Worm (Caenorhabditis elegans) whole organism, midembryonic: ENCODE data around the gene cky-1.

Experiments used
- T22C8.4 ChIP-seq: fragments of 200-800 bp; sonication (Bioruptor generic); IDR thresholded peaks from 2 replicates; pipeline ENCODE4 v1.3.6; 2022; ENCODE audit warnings: missing genetic modification characterization, missing compliant biosample characterization
- cog-1 ChIP-seq: sonication (generic microtip); optimal IDR thresholded peaks from 2 replicates; lab custom pipeline; 2016; ENCODE audit warnings: missing genetic modification characterization, missing compliant biosample characterization
- flt-1 ChIP-seq: fragments of 200-800 bp; sonication (Bioruptor generic); IDR thresholded peaks from 2 replicates; pipeline ENCODE4 v1.3.6; 2022; ENCODE audit warnings: missing genetic modification characterization, missing compliant biosample characterization
- klf-2 ChIP-seq: fragments of 200-800 bp; sonication (Bioruptor generic); conservative IDR thresholded peaks from 2 replicates; pipeline ENCODE4 v1.3.6; 2022; ENCODE audit warnings: missing genetic modification reagents, missing genetic modification characterization, missing compliant biosample characterization
- med-1 ChIP-seq: sonication (generic microtip); optimal IDR thresholded peaks from 2 replicates; lab custom pipeline; 2017; ENCODE audit warnings: missing genetic modification characterization, mild to moderate bottlenecking, missing compliant biosample characterization, antibody characterized with exemption, missing genetic modification reagents; ENCODE audit not compliant: insufficient read depth
- ref-1 ChIP-seq: fragments of 200-800 bp; sonication (Bioruptor generic); conservative IDR thresholded peaks from 2 replicates; pipeline ENCODE4 v1.3.6; 2022; ENCODE audit warnings: missing genetic modification reagents, missing genetic modification characterization, missing compliant biosample characterization
- tab-1 ChIP-seq: fragments of 200-800 bp; sonication (Bioruptor generic); IDR thresholded peaks from 2 replicates; pipeline ENCODE4 v1.3.6; 2022; ENCODE audit warnings: missing genetic modification characterization, missing compliant biosample characterization
- ztf-23 ChIP-seq: fragments of 200-800 bp; sonication (Bioruptor generic); IDR thresholded peaks from 2 replicates; pipeline ENCODE4 v1.3.6; 2022; ENCODE audit warnings: missing genetic modification reagents, missing genetic modification characterization, missing compliant biosample characterization
- ztf-29 ChIP-seq: fragments of 200-800 bp; sonication (Bioruptor generic); IDR thresholded peaks from 2 replicates; pipeline ENCODE4 v1.3.6; 2022; ENCODE audit warnings: missing genetic modification reagents, missing genetic modification characterization, missing compliant biosample characterization

DNA sequence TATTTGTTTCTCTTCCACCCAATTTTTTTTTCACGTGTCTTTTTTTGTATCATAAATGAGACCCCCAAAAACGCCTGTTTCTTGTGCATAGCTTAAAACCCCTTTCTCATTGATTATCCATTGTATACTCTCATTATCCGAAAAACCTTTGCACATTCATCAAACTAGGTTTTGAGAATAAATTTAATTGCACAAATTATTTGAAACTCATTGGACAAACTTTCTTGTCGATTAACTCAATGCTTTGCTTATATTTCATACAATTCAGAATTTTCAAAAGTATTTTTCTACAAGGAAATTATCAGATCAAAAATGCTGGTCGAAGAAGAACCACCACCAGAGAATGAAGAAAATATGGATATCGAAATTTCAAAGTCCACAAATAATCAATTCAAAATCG is 32.4 kb upstream of the cky-1 start, which contains the start of gene R11D1.1:
- TF ChIP-seq flt-1 (no peak), ztf-29 (GFP tag; lab: Robert Waterston, UW) (no peak), ref-1 (no peak), cog-1 (tag; lab: Kevin White, UChicago) (no peak), T22C8.4 (GFP tag; lab: Robert Waterston, UW) (no peak), klf-2 (GFP tag; lab: Robert Waterston, UW) (no peak), ztf-23 (GFP tag; lab: Robert Waterston, UW) (no peak), med-1 (GFP tag; lab: Kevin White, UChicago) (no peak), tab-1 (GFP tag; lab: Robert Waterston, UW) (no peak)
